Fruit fly (Drosophila melanogaster) whole organism, prepupa: Measurements from ENCODE around the gene Cyt-c1L.

Source experiments
- CG10631 ChIP-seq: fragments of 200-800 bp; sonication (Bioruptor generic); optimal IDR thresholded peaks from 2 replicates; lab custom pipeline; 2016; ENCODE audit warnings: missing biosample characterization, missing genetic modification characterization
- CG10669 ChIP-seq: fragments of 200-800 bp; sonication (Bioruptor generic); optimal IDR thresholded peaks from 3 replicates; lab custom pipeline; 2018; ENCODE audit warnings: missing biosample characterization, mild to moderate bottlenecking, missing genetic modification characterization, moderate library complexity
- CG11294 ChIP-seq: fragments of 200-800 bp; sonication (Bioruptor generic); IDR thresholded peaks from 2 replicates; pipeline ENCODE4 v1.3.6; 2022; ENCODE audit warnings: missing biosample characterization, missing genetic modification characterization
- CG11762 ChIP-seq: fragments of 200-800 bp; sonication (Bioruptor generic); optimal IDR thresholded peaks from 3 replicates; lab custom pipeline; 2016; ENCODE audit warnings: missing biosample characterization, missing genetic modification characterization; ENCODE audit not compliant: insufficient read depth
- CG11902 ChIP-seq: fragments of 200-800 bp; sonication (Bioruptor generic); optimal IDR thresholded peaks from 3 replicates; lab custom pipeline; 2016; ENCODE audit warnings: missing biosample characterization, missing genetic modification characterization
- CG15336 ChIP-seq: fragments of 200-800 bp; sonication (Bioruptor generic); IDR thresholded peaks from 2 replicates; pipeline ENCODE4 v1.3.6; 2022; ENCODE audit warnings: missing biosample characterization, missing genetic modification characterization
- CG16779 ChIP-seq: fragments of 200-800 bp; sonication (Bioruptor generic); optimal IDR thresholded peaks from 3 replicates; lab custom pipeline; 2017; ENCODE audit warnings: missing biosample characterization, mild to moderate bottlenecking, missing genetic modification characterization
- CG3032 ChIP-seq: fragments of 200-800 bp; optimal IDR thresholded peaks from 2 replicates; lab custom pipeline; 2019; ENCODE audit warnings: missing biosample characterization, mild to moderate bottlenecking, missing genetic modification characterization, moderate library complexity
- CG32006 ChIP-seq: fragments of 200-800 bp; sonication (Bioruptor generic); optimal IDR thresholded peaks from 3 replicates; lab custom pipeline; 2017; ENCODE audit warnings: missing biosample characterization, mild to moderate bottlenecking, missing genetic modification characterization
- CG34406 ChIP-seq: fragments of 200-800 bp; sonication (Bioruptor generic); optimal IDR thresholded peaks from 3 replicates; lab custom pipeline; 2016; ENCODE audit warnings: missing biosample characterization, missing genetic modification characterization
- CG6163 ChIP-seq: fragments of 200-800 bp; sonication (Bioruptor generic); IDR thresholded peaks from 3 replicates; pipeline ENCODE4 v1.3.6; 2022; ENCODE audit warnings: missing biosample characterization, missing genetic modification characterization
- CG6276 ChIP-seq: fragments of 200-800 bp; sonication (Bioruptor generic); optimal IDR thresholded peaks from 2 replicates; lab custom pipeline; 2017; ENCODE audit warnings: missing biosample characterization, mild to moderate bottlenecking, missing genetic modification characterization
- CG6792 ChIP-seq: fragments of 200-800 bp; sonication (Bioruptor generic); optimal IDR thresholded peaks from 3 replicates; lab custom pipeline; 2016; ENCODE audit warnings: missing biosample characterization, missing genetic modification characterization
- CG6854 ChIP-seq: fragments of 200-800 bp; sonication (Bioruptor generic); optimal IDR thresholded peaks from 2 replicates; lab custom pipeline; 2017; ENCODE audit warnings: missing biosample characterization, mild to moderate bottlenecking, missing genetic modification characterization
- CG7368 ChIP-seq: fragments of 200-800 bp; sonication (Bioruptor generic); optimal IDR thresholded peaks from 3 replicates; lab custom pipeline; 2016; ENCODE audit warnings: missing biosample characterization, missing genetic modification characterization
- CG8119 ChIP-seq: fragments of 200-800 bp; sonication (Bioruptor generic); IDR thresholded peaks from 3 replicates; pipeline ENCODE4 v1.3.6; 2022; ENCODE audit warnings: missing biosample characterization, missing genetic modification characterization
- CG8632 ChIP-seq: fragments of 200-800 bp; sonication (Bioruptor generic); optimal IDR thresholded peaks from 3 replicates; lab custom pipeline; 2016; ENCODE audit warnings: missing biosample characterization, missing genetic modification characterization
- CG9139 ChIP-seq: fragments of 200-800 bp; sonication (Bioruptor generic); optimal IDR thresholded peaks from 3 replicates; lab custom pipeline; 2017; ENCODE audit warnings: missing biosample characterization, mild to moderate bottlenecking, missing genetic modification characterization
- Eip75B ChIP-seq: fragments of 200-800 bp; sonication (Bioruptor generic); optimal IDR thresholded peaks from 3 replicates; lab custom pipeline; 2016; ENCODE audit warnings: missing biosample characterization, missing genetic modification characterization
- Eip78C ChIP-seq: fragments of 200-800 bp; sonication (Bioruptor generic); peaks from one replicate; lab custom pipeline; 2016; ENCODE audit warnings: missing biosample characterization, missing genetic modification characterization
- Eip93F ChIP-seq: fragments of 200-800 bp; sonication (Bioruptor generic); optimal IDR thresholded peaks from 2 replicates; lab custom pipeline; 2016; ENCODE audit warnings: missing biosample characterization, mild to moderate bottlenecking, missing genetic modification characterization
- Ets21C ChIP-seq: fragments of 200-800 bp; sonication (Bioruptor generic); optimal IDR thresholded peaks from 3 replicates; lab custom pipeline; 2016; ENCODE audit warnings: missing biosample characterization, missing genetic modification characterization
- Gug ChIP-seq: fragments of 200-800 bp; sonication (Bioruptor generic); IDR thresholded peaks from 2 replicates; pipeline ENCODE4 v1.3.6; 2022; ENCODE audit warnings: missing biosample characterization, missing genetic modification characterization
- Hr38 ChIP-seq: sonication (Bioruptor generic); optimal IDR thresholded peaks from 2 replicates; lab custom pipeline; 2016; ENCODE audit warnings: missing biosample characterization, missing genetic modification characterization
- Hr4 ChIP-seq: fragments of 200-800 bp; sonication (Bioruptor generic); optimal IDR thresholded peaks from 3 replicates; lab custom pipeline; 2016; ENCODE audit warnings: missing biosample characterization, missing genetic modification characterization
- Lpt ChIP-seq: fragments of 200-800 bp; sonication (Bioruptor generic); optimal IDR thresholded peaks from 3 replicates; lab custom pipeline; 2016; ENCODE audit warnings: missing biosample characterization, missing genetic modification characterization
- OdsH ChIP-seq: fragments of 200-800 bp; sonication (Bioruptor generic); optimal IDR thresholded peaks from 3 replicates; lab custom pipeline; 2016; ENCODE audit warnings: missing biosample characterization, missing genetic modification characterization
- Smox ChIP-seq: fragments of 200-800 bp; sonication (Bioruptor generic); optimal IDR thresholded peaks from 3 replicates; lab custom pipeline; 2016; ENCODE audit warnings: missing biosample characterization, missing genetic modification characterization
- Sox102F ChIP-seq: fragments of 200-800 bp; sonication (Bioruptor generic); optimal IDR thresholded peaks from 2 replicates; lab custom pipeline; 2016; ENCODE audit warnings: missing biosample characterization, mild to moderate bottlenecking, missing genetic modification characterization
- Sox14 ChIP-seq: fragments of 200-800 bp; sonication (Bioruptor generic); optimal IDR thresholded peaks from 3 replicates; lab custom pipeline; 2016; ENCODE audit warnings: missing biosample characterization, missing genetic modification characterization
- cyc ChIP-seq: fragments of 200-800 bp; sonication (Bioruptor generic); optimal IDR thresholded peaks from 3 replicates; lab custom pipeline; 2016; ENCODE audit warnings: missing biosample characterization, missing genetic modification characterization
- eg ChIP-seq: fragments of 200-800 bp; sonication (Bioruptor generic); IDR thresholded peaks from 3 replicates; pipeline ENCODE4 v1.3.6; 2022; ENCODE audit warnings: missing biosample characterization, missing genetic modification characterization
- esn ChIP-seq: fragments of 200-800 bp; sonication (Bioruptor generic); optimal IDR thresholded peaks from 2 replicates; lab custom pipeline; 2016; ENCODE audit warnings: missing biosample characterization, mild to moderate bottlenecking, missing genetic modification characterization, moderate library complexity
- fd59A ChIP-seq: fragments of 200-800 bp; sonication (Bioruptor generic); optimal IDR thresholded peaks from 2 replicates; lab custom pipeline; 2017; ENCODE audit warnings: missing biosample characterization, mild to moderate bottlenecking, missing genetic modification characterization, missing genetic modification reagents
- lz ChIP-seq: fragments of 200-800 bp; sonication (Bioruptor generic); optimal IDR thresholded peaks from 3 replicates; lab custom pipeline; 2016; ENCODE audit warnings: missing biosample characterization, missing genetic modification characterization
- salr ChIP-seq, 2 experiments: fragments of 200-800 bp; sonication (Bioruptor generic); optimal IDR thresholded peaks; 3 replicates each; lab custom pipeline; 2016 to 2018; ENCODE audit warnings: missing biosample characterization in 2 of 2, missing genetic modification characterization in 2 of 2, mild to moderate bottlenecking in 1 of 2
- spab ChIP-seq: fragments of 200-800 bp; sonication (Bioruptor generic); optimal IDR thresholded peaks from 2 replicates; lab custom pipeline; 2017; ENCODE audit warnings: missing biosample characterization, mild to moderate bottlenecking, missing genetic modification characterization, missing genetic modification reagents
- ss ChIP-seq, 2 experiments: fragments of 200-800 bp; sonication (Bioruptor generic); optimal IDR thresholded peaks; 2 replicates in 1 of 2; 3 replicates in 1 of 2; lab custom pipeline; 2017 to 2018; ENCODE audit warnings: mild to moderate bottlenecking in 2 of 2, missing biosample characterization in 2 of 2, missing genetic modification characterization in 2 of 2, moderate library complexity in 1 of 2
- svp ChIP-seq: fragments of 200-800 bp; sonication (Bioruptor generic); peaks from one replicate; lab custom pipeline; 2016; ENCODE audit warnings: missing biosample characterization, missing genetic modification characterization
- topi ChIP-seq: fragments of 200-800 bp; sonication (Bioruptor generic); optimal IDR thresholded peaks from 3 replicates; lab custom pipeline; 2016; ENCODE audit warnings: missing biosample characterization, missing genetic modification characterization
- vri ChIP-seq: fragments of 200-800 bp; sonication (Bioruptor generic); optimal IDR thresholded peaks from 3 replicates; lab custom pipeline; 2016; ENCODE audit warnings: missing biosample characterization, mild to moderate bottlenecking, missing genetic modification characterization

Gene Cyt-c1L

DNA sequence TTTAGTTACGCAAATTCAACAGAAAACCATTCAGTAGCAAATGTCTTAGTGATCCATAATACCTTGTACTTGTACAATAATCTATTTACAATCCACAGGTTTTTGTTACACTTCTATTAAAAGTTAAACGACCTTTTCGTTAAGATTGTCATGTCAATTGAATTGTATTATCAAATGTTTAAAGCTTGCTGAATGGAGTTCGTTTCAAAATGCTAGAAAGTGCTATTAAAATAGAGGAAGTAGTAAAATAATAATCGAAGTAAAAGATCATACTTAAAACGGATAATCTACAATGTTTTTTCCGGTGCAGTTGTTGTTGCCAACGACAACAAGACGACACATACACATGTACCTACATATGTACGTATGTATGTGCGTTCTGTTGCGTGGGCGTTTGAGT lies 14.1 kb upstream of the Cyt-c1L start (continued):
- no peak for TF ChIP-seq CG11902 (GFP tag; lab: Kevin White, UChicago)
- no peak for TF ChIP-seq ss (GFP tag; optimal IDR thresholded peaks at IDR 0.05; lab: Kevin White, UChicago)
- TF ChIP-seq Gug = no peak
- TF ChIP-seq salr (GFP tag; optimal IDR thresholded peaks at IDR 0.05; lab: Kevin White, UChicago) = no peak

DNA sequence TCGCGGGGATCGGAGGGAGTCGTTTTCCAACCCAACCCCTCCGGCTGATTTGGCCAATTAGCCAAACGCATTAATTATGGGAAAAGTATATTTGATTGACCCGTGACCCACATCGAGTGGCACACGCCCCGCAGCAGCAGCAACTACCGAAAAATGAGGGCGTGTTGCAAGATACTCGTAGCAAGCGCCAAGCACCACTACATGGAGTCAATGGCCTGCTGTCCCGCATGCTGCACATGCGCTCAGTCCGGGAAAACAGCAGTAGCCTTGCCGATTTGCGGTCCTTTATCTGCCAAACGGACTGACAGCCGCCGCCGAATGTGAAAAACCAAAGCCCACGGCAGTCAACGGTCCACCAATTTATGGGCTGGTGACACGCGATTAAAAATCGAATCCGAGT lies 13.4 kb upstream of the Cyt-c1L start:
- no peak for TF ChIP-seq Eip78C (GFP tag; lab: Kevin White, UChicago)
- TF ChIP-seq topi (GFP tag; lab: Kevin White, UChicago) = no peak
- no peak for TF ChIP-seq fd59A (GFP tag; lab: Kevin White, UChicago)
- peak in 1 of 2 experiments; percentile 16 for TF ChIP-seq ss (GFP tag; optimal IDR thresholded peaks at IDR 0.05; lab: Kevin White, UChicago)
- TF ChIP-seq, all 60 proteins: peak for 1

DNA sequence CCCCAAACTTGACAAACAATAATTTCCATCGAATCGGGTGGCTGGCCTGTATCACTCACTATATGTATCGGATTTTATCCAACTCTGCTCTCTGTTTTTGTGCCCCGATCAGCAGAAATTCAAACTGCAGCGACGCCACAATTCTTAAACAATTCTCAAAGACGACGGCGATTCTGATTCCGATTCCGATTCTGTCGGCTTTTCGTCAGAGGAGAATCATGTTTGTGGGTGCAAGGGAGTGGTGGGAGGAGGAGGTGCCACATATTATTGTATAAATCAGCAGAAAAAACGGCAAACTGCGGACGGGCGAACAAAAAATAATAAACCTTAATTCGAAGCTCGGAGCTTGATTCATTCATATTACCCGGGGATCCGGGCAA lies 12.5 kb upstream of the Cyt-c1L start:
- TF ChIP-seq eg (no peak), CG9139 (no peak), cyc (GFP tag; lab: Kevin White, UChicago) (no peak)

DNA sequence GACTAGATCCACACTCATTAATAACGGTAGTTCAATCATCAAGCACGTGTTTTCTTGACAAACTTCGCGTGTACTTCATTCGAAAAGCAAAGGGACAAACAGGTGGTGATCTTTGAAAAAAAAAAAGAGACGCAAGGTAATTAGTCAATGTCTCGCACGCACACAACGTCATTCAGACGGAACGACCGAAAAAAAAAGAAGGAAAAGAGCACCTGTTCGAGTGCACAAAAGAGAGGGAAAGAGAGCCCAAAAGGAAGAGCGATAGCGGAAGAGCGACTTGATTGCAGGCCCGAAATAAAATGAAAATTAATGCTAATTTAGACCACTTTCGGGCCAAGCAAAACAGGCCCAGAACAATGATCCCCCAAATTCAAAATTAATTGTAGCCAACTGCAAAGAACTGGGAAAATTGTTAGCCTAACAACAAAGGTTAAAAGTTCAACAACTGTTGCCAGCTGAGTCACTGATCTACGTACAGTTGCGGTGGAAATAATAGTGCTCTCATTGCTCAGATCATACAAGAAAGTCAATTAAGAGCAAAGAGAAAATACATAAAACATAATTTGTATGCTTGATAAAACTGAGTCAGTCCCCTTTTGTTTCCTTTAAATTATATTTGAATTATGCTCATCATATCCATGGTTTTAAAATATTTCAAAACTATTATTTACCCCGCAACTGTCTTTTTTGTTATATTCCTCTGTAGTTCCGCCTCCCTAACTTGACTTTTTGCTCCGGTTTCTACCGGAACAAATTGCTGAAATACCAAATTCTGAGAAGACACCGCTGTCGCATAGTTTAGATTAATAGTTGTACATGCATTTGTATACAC lies 11.9 kb upstream of the Cyt-c1L start:
- TF ChIP-seq Hr4 (GFP tag; lab: Kevin White, UChicago) = peak; percentile 37
- TF ChIP-seq ss (GFP tag; optimal IDR thresholded peaks at IDR 0.05; lab: Kevin White, UChicago) = peak in 1 of 2 experiments; percentile 53
- TF ChIP-seq svp (GFP tag; lab: Kevin White, UChicago) = peak; percentile 81
- TF ChIP-seq CG32006 (GFP tag; lab: Kevin White, UChicago) = peak; percentile 24
- TF ChIP-seq OdsH = no peak
- TF ChIP-seq CG15336 = no peak
- TF ChIP-seq Eip78C (GFP tag; lab: Kevin White, UChicago) = peak; percentile 50
- no peak for TF ChIP-seq CG7368 (GFP tag; lab: Kevin White, UChicago)

DNA sequence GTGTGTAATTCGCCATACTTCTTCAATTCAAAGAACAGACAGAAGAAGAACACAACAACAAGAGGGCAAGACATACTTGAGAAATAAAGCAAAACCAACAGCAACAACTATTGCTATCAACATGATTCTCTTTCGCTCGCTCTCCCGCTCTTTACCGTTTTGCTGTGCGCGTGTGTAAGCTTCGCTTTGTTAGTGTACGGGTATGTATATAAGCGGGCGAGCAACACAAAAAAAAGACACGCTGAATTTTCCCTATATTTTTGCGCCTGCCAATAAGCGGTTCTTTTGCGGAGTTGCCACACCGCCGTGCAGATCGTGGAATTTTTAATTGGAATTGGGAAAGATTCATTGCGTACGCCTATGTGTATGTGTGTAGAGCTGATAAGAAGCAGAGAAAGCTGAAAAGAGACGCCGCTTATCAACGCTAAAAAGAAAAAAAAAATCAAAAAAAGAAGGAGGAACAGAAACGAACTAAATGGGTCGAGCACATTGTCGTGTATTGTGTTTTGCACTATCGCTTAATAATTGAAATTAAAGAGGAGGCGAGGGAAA lies 11.1 kb upstream of the Cyt-c1L start:
- no peak for TF ChIP-seq Sox14 (GFP tag; lab: Kevin White, UChicago)
- peak in 1 of 2 experiments; percentile 42 for TF ChIP-seq salr (GFP tag; optimal IDR thresholded peaks at IDR 0.05; lab: Kevin White, UChicago)
- peak; percentile 72 for TF ChIP-seq svp (GFP tag; lab: Kevin White, UChicago)
- peak; percentile 37 for TF ChIP-seq fd59A (GFP tag; lab: Kevin White, UChicago)
- no peak; the same call in 1 of the 2 replicates for TF ChIP-seq CG15336
- peak; percentile 62 for TF ChIP-seq Eip78C (GFP tag; lab: Kevin White, UChicago)
- no peak for TF ChIP-seq CG6854 (GFP tag; lab: Kevin White, UChicago)
- TF ChIP-seq Eip93F (GFP tag; lab: Kevin White, UChicago) = peak; percentile 31
- peak; percentile 3 for TF ChIP-seq CG34406 (GFP tag; lab: Kevin White, UChicago)
- TF ChIP-seq Eip75B = peak; percentile 26
- TF ChIP-seq CG11762 (GFP tag; lab: Kevin White, UChicago) = no peak
- peak; percentile 65 for TF ChIP-seq CG16779 (tag; lab: Kevin White, UChicago)
- no peak for TF ChIP-seq CG8632 (GFP tag; lab: Kevin White, UChicago)
- peak; percentile 17 for TF ChIP-seq esn (GFP tag; lab: Kevin White, UChicago)
- TF ChIP-seq Smox (GFP tag; lab: Kevin White, UChicago) = peak; percentile 13
- TF ChIP-seq CG6163 (GFP tag; lab: Robert Waterston, UW) = peak; percentile 82
- TF ChIP-seq CG6792 = no peak
- peak; percentile 38 for TF ChIP-seq CG6276 (GFP tag; lab: Kevin White, UChicago)
- TF ChIP-seq lz (GFP tag; lab: Kevin White, UChicago) = peak; percentile 23
- peak; percentile 56 for TF ChIP-seq spab (GFP tag; lab: Kevin White, UChicago)
- peak; percentile 47 for TF ChIP-seq CG8119 (GFP tag; lab: Robert Waterston, UW)
- peak; percentile 15 for TF ChIP-seq CG10631 (GFP tag; lab: Kevin White, UChicago)
- TF ChIP-seq vri (GFP tag; lab: Kevin White, UChicago) = no peak
- TF ChIP-seq Hr38 = no peak
- peak; percentile 51 for TF ChIP-seq CG32006 (GFP tag; lab: Kevin White, UChicago)
- TF ChIP-seq Sox102F = peak; percentile 10
- TF ChIP-seq Ets21C = no peak
- peak; percentile 55 for TF ChIP-seq eg
- TF ChIP-seq CG10669 (GFP tag; lab: Kevin White, UChicago) = peak; percentile 55
- peak; percentile 58 for TF ChIP-seq CG3032 (tag; lab: Kevin White, UChicago)
- 0 out of 2 replicates have a peak, but pooled peaks have one; percentile 6 for TF ChIP-seq CG11294
- peak; percentile 40 for TF ChIP-seq Lpt (GFP tag; lab: Kevin White, UChicago)
